Fruit fly (Drosophila melanogaster) whole organism, embryonic: Measurements from ENCODE around the gene Dhdds.
A peak's percentile ranks its signal among the peaks of the same experiment; 100 is the strongest.

ENCODE experiments used
- Antp ChIP-seq: fragments of 200-800 bp; sonication (Bioruptor generic); optimal IDR thresholded peaks from 3 replicates; lab custom pipeline; 2016; ENCODE audit warnings: missing biosample characterization, missing genetic modification characterization
- CG12236 ChIP-seq: fragments of 200-800 bp; sonication (Bioruptor generic); optimal IDR thresholded peaks from 2 replicates; lab custom pipeline; 2016; ENCODE audit warnings: missing biosample characterization, missing genetic modification characterization
- CG1233 ChIP-seq: fragments of 200-800 bp; sonication (Bioruptor generic); optimal IDR thresholded peaks from 4 replicates; lab custom pipeline; 2018; ENCODE audit warnings: missing biosample characterization, mild to moderate bottlenecking, missing genetic modification characterization
- CG16779 ChIP-seq: fragments of 200-800 bp; sonication (Bioruptor generic); IDR thresholded peaks from 2 replicates; pipeline ENCODE4 v1.3.6; 2022; ENCODE audit warnings: missing biosample characterization, missing genetic modification characterization
- CG8478 ChIP-seq: fragments of >200 bp; optimal IDR thresholded peaks from 2 replicates; lab custom pipeline; 2018
- Chrac-16 ChIP-seq: fragments of 200-800 bp; sonication (Bioruptor generic); optimal IDR thresholded peaks from 3 replicates; lab custom pipeline; 2016; ENCODE audit warnings: missing biosample characterization, missing genetic modification characterization
- Dref ChIP-seq: fragments of 200-800 bp; sonication (Bioruptor generic); IDR thresholded peaks from 2 replicates; pipeline ENCODE4 v1.3.6; 2022; ENCODE audit warnings: missing biosample characterization, missing genetic modification characterization
- Sry-δ ChIP-seq: fragments of 200-800 bp; sonication (Bioruptor generic); optimal IDR thresholded peaks from 2 replicates; lab custom pipeline; 2016; ENCODE audit warnings: missing biosample characterization, missing genetic modification characterization
- grau ChIP-seq: fragments of 200-800 bp; optimal IDR thresholded peaks from 3 replicates; lab custom pipeline; 2019; ENCODE audit warnings: missing biosample characterization, mild to moderate bottlenecking, missing genetic modification characterization, moderate library complexity
- gsb-n ChIP-seq: fragments of 200-800 bp; sonication (Bioruptor generic); optimal IDR thresholded peaks from 3 replicates; lab custom pipeline; 2018; ENCODE audit warnings: missing biosample characterization, mild to moderate bottlenecking, missing genetic modification characterization
- h ChIP-seq: fragments of >200 bp; optimal IDR thresholded peaks from 2 replicates; lab custom pipeline; 2017
- hbn ChIP-seq: fragments of 200-800 bp; sonication (Bioruptor generic); IDR thresholded peaks from 2 replicates; pipeline ENCODE4 v1.3.6; 2022; ENCODE audit warnings: missing biosample characterization, missing genetic modification characterization; ENCODE audit not compliant: partially characterized antibody
- scrt ChIP-seq: fragments of 200-800 bp; sonication (Bioruptor generic); optimal IDR thresholded peaks from 2 replicates; lab custom pipeline; 2018; ENCODE audit warnings: missing biosample characterization, mild to moderate bottlenecking, missing genetic modification characterization, moderate library complexity
- trh ChIP-seq: fragments of 200-800 bp; sonication (Bioruptor generic); optimal IDR thresholded peaks from 2 replicates; lab custom pipeline; 2016; ENCODE audit warnings: missing biosample characterization, missing genetic modification characterization

- TF ChIP-seq trh (GFP tag; lab: Kevin White, UChicago) (no peak), Sry-δ (GFP tag; lab: Kevin White, UChicago) (no peak), hbn (no peak), Dref (GFP tag; lab: Robert Waterston, UW) (no peak), CG8478 (lab: Kevin White, UChicago) (no peak), Chrac-16 (GFP tag; lab: Kevin White, UChicago) (no peak), grau (tag; lab: Kevin White, UChicago) (peak; percentile 88), scrt (GFP tag; lab: Kevin White, UChicago) (no peak), CG12236 (GFP tag; lab: Kevin White, UChicago) (no peak), Antp (GFP tag; lab: Kevin White, UChicago) (no peak), CG1233 (GFP tag; lab: Kevin White, UChicago) (no peak), h (no peak), gsb-n (tag; lab: Kevin White, UChicago) (no peak), CG16779 (GFP tag; lab: Robert Waterston, UW) (no peak)
Observed at dm6 chrX:7978027-7978426, 44.9 kb upstream of the Dhdds start.
